Worm (Caenorhabditis elegans): Measurements from ENCODE around the gene C02G6.3.

DNA sequence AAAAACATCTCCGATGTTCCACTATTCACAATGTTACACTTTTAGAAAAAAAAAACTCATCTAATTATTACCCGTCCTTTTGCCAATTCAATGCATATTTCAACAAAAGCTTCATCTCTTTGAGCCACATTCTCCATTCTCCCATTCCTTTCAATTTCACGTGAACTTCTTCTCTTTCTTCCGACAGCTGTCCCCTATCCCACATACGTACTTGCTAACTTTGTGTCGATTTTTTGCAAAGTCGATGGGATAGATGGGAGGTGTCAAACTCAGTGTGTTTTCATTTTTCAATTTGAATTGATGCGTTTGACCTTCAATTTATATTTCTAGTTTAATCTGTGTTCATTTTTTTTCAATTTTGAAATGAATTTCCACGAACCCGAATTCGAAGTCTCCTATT is 11.0 kb downstream of the C02G6.3 start:
- TF ChIP-seq ceh-22 (tag; optimal IDR thresholded peaks at IDR 0.05) (no peak), pag-3 (tag; optimal IDR thresholded peaks at IDR 0.05; ENCODE audit: borderline replicate concordance) (no peak), elt-2 (tag; optimal IDR thresholded peaks at IDR 0.05) (no peak), K02D7.2 (tag; optimal IDR thresholded peaks at IDR 0.05) (no peak), pqm-1 (tag; optimal IDR thresholded peaks at IDR 0.05) (no peak), fkh-10 (GFP tag; optimal IDR thresholded peaks at IDR 0.05) (no peak)

All from whole organism, late embryonic.